Fruit fly (Drosophila melanogaster) whole organism, embryonic: ENCODE data around the gene CG7139.

Source experiments
- Hr51 ChIP-seq, 2 experiments: fragments of 200-800 bp; sonication (Bioruptor generic); optimal IDR thresholded peaks; 2 replicates in 1 of 2; 3 replicates in 1 of 2; lab custom pipeline; 2016 to 2018; ENCODE audit warnings: missing biosample characterization in 2 of 2, missing genetic modification characterization in 2 of 2, mild to moderate bottlenecking in 1 of 2, moderate library complexity in 1 of 2
- luna ChIP-seq: fragments of 200-800 bp; sonication (Bioruptor generic); optimal IDR thresholded peaks from 2 replicates; lab custom pipeline; 2016; ENCODE audit warnings: missing biosample characterization, missing genetic modification characterization
- pzg ChIP-seq: fragments of 200-800 bp; sonication (Bioruptor generic); optimal IDR thresholded peaks from 3 replicates; lab custom pipeline; 2018; ENCODE audit warnings: missing biosample characterization, mild to moderate bottlenecking, missing genetic modification characterization, moderate library complexity

DNA sequence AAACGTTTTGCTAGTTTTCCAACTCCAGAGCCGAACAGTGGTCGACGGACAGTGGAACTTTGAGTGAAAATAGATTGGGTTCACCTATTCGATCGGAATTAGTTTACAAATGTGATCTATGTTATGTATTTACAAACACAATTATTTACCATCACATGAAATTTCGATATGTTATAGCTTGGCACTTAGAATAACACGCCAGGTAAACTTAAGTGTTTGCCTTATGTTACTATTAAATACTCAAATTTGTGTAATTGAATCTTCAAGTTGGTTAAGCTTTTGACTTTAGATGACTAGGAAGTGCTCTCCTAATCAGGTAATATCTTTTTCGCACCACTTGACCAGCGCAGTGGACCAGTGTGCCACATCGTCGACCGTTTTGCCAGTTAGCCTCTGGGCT, 19.7 kb upstream of the CG7139 start:
- TF ChIP-seq Hr51 (GFP tag; optimal IDR thresholded peaks at IDR 0.05; lab: Kevin White, UChicago) (no peak), pzg (GFP tag; lab: Kevin White, UChicago) (no peak), luna (GFP tag; lab: Kevin White, UChicago) (no peak)
